Fruit fly (Drosophila melanogaster) whole organism, embryonic: ENCODE data around the gene CG13409.

ENCODE experiments used
- CG11723 ChIP-seq: fragments of 200-800 bp; sonication (Bioruptor generic); optimal IDR thresholded peaks from 2 replicates; lab custom pipeline; 2017; ENCODE audit warnings: missing biosample characterization, mild to moderate bottlenecking, missing genetic modification characterization
- CG6654 ChIP-seq: fragments of 200-800 bp; sonication (Bioruptor generic); optimal IDR thresholded peaks from 2 replicates; lab custom pipeline; 2017; ENCODE audit warnings: missing biosample characterization, mild to moderate bottlenecking, missing genetic modification characterization
- Dll ChIP-seq: fragments of 200-800 bp; sonication (Bioruptor generic); IDR thresholded peaks from 4 replicates; pipeline ENCODE4 v1.3.6; 2022; ENCODE audit warnings: missing biosample characterization, missing genetic modification characterization; ENCODE audit not compliant: partially characterized antibody
- Ptx1 ChIP-seq: fragments of 200-800 bp; sonication (Bioruptor generic); IDR thresholded peaks from 2 replicates; pipeline ENCODE4 v1.3.6; 2022; ENCODE audit warnings: missing biosample characterization, missing genetic modification characterization
- ase ChIP-seq: fragments of 200-800 bp; sonication (Bioruptor generic); IDR thresholded peaks from 3 replicates; pipeline ENCODE4 v1.3.6; 2022; ENCODE audit warnings: missing biosample characterization, missing genetic modification characterization
- eyg ChIP-seq: fragments of 200-800 bp; sonication (Bioruptor generic); optimal IDR thresholded peaks from 3 replicates; lab custom pipeline; 2016; ENCODE audit warnings: missing biosample characterization, missing genetic modification characterization
- tna ChIP-seq: fragments of 200-800 bp; sonication (Bioruptor generic); IDR thresholded peaks from 2 replicates; pipeline ENCODE4 v1.3.6; 2022; ENCODE audit warnings: missing biosample characterization, missing genetic modification characterization; ENCODE audit not compliant: partially characterized antibody

- TF ChIP-seq CG6654 = peak; percentile 16
- TF ChIP-seq CG11723 (GFP tag; lab: Kevin White, UChicago) = peak; percentile 63
- TF ChIP-seq eyg (GFP tag; lab: Kevin White, UChicago) = peak; percentile 74
- no peak for TF ChIP-seq tna (GFP tag; lab: Robert Waterston, UW)
- 0 out of 4 replicates have a peak, but pooled peaks have one; percentile 12 for TF ChIP-seq Dll
- TF ChIP-seq ase (GFP tag; lab: Robert Waterston, UW) = peak; percentile 77; the same call in 2 of the 3 replicates
- TF ChIP-seq Ptx1 (GFP tag; lab: Robert Waterston, UW) = peak; percentile 89
Measured at dm6 chr3R:22049134-22049796, 17.6 kb upstream of the CG13409 start.
